Worm (Caenorhabditis elegans): ENCODE measurements around the gene str-160.

DNA sequence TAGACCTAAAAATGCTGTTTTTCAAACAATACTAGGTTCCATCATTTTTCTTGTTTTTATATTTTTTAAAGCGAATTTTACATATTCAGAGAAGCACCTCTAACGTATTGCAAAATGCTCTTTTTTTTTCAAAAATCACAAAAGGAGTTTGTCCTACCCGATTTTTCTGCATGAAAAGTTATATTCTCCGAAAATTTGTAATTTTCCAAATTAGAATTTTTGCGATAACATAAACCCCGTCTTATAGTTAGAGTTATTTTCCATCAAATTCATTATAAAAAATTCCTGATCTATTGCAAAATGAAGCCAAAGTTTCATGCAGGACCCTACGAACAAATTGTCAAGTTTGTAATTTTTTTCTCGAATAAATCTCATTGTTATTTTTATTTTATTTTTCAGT, 26.2 kb upstream of the str-160 start, which contains the start of gene srw-99:
- no peak for TF ChIP-seq W03F9.2 (tag; optimal IDR thresholded peaks at IDR 0.05)
- TF ChIP-seq dao-5 (tag; optimal IDR thresholded peaks at IDR 0.05) = no peak
- TF ChIP-seq him-1 (tag; optimal IDR thresholded peaks at IDR 0.05) = no peak

All from whole organism, L4/young adult.